Worm (Caenorhabditis elegans): ENCODE measurements around the gene Y50D4B.1.

ce11 chrV:1149734-1150669 is 37.2 kb downstream of the Y50D4B.1 start:
- TF ChIP-seq Y116A8C.19 (tag; optimal IDR thresholded peaks at IDR 0.05; ENCODE audit: borderline replicate concordance): no peak
- TF ChIP-seq ets-5 (GFP tag; IDR thresholded peaks at IDR 0.05): no peak
- peak; percentile 13 for TF ChIP-seq mep-1 (tag; optimal IDR thresholded peaks at IDR 0.05)
- no peak for TF ChIP-seq egl-13 (tag; optimal IDR thresholded peaks at IDR 0.05)
- no peak for TF ChIP-seq sptf-1 (tag; optimal IDR thresholded peaks at IDR 0.05)
- TF ChIP-seq blmp-1 (tag; optimal IDR thresholded peaks at IDR 0.05): no peak
- no peak for TF ChIP-seq pqm-1 (tag; optimal IDR thresholded peaks at IDR 0.05)
- no peak for TF ChIP-seq skn-1 (tag; optimal IDR thresholded peaks at IDR 0.05)

Measured in whole organism, L1 larva.